Worm (Caenorhabditis elegans) whole organism, L1 larva: Measurements from ENCODE around the gene srh-184.

Experiments used
- F16B12.6 ChIP-seq: fragments of 150-350 bp; optimal IDR thresholded peaks from 2 replicates; lab custom pipeline; 2014; ENCODE audit warnings: missing biosample characterization, missing genetic modification characterization
- efl-1 ChIP-seq, 4 experiments: fragments of 150-350 bp; optimal IDR thresholded peaks in 3 of 4; peaks in 1 of 4; 1 replicate in 1 of 4; 2 replicates in 3 of 4; lab custom pipeline; 2014; ENCODE audit warnings: missing biosample characterization in 2 of 4, missing genetic modification characterization in 2 of 4, missing genetic modification reagents in 2 of 4
- elt-2 ChIP-seq: sonication (generic microtip); optimal IDR thresholded peaks from 2 replicates; lab custom pipeline; 2016; ENCODE audit warnings: missing genetic modification characterization, mild to moderate bottlenecking, inconsistent platforms, missing compliant biosample characterization, missing genetic modification reagents
- ets-5 ChIP-seq: fragments of 200-800 bp; sonication (Bioruptor generic); IDR thresholded peaks from 2 replicates; pipeline ENCODE4 v1.3.6; 2022; ENCODE audit warnings: missing genetic modification characterization, missing compliant biosample characterization
- fkh-8 ChIP-seq: sonication (generic microtip); optimal IDR thresholded peaks from 2 replicates; lab custom pipeline; 2016; ENCODE audit warnings: mild to moderate bottlenecking, missing genetic modification characterization, missing compliant biosample characterization
- fos-1 ChIP-seq: fragments of 150-350 bp; optimal IDR thresholded peaks from 2 replicates; lab custom pipeline; 2014; ENCODE audit warnings: missing biosample characterization, missing genetic modification characterization
- hpl-2 ChIP-seq: fragments of 150-350 bp; optimal IDR thresholded peaks from 2 replicates; lab custom pipeline; 2014; ENCODE audit warnings: missing biosample characterization, missing genetic modification reagents, missing genetic modification characterization
- isw-1 ChIP-seq: fragments of 200-800 bp; sonication (Bioruptor generic); IDR thresholded peaks from 2 replicates; pipeline ENCODE4 v1.3.6; 2022; ENCODE audit warnings: missing genetic modification characterization, missing compliant biosample characterization
- lin-13 ChIP-seq: fragments of 150-350 bp; optimal IDR thresholded peaks from 2 replicates; lab custom pipeline; 2014; ENCODE audit warnings: missing biosample characterization, missing genetic modification reagents, missing genetic modification characterization
- lin-35 ChIP-seq, 2 experiments: fragments of 150-350 bp; optimal IDR thresholded peaks; 2 replicates each; lab custom pipeline; 2014; ENCODE audit warnings: missing biosample characterization in 2 of 2, missing genetic modification characterization in 2 of 2, missing genetic modification reagents in 2 of 2
- lin-39 ChIP-seq: fragments of 150-350 bp; optimal IDR thresholded peaks from 2 replicates; lab custom pipeline; 2014; ENCODE audit warnings: missing biosample characterization, missing genetic modification reagents, missing genetic modification characterization
- mef-2 ChIP-seq: fragments of 150-350 bp; optimal IDR thresholded peaks from 2 replicates; lab custom pipeline; 2014; ENCODE audit warnings: missing biosample characterization, missing genetic modification characterization
- nhr-20 ChIP-seq: sonication (generic microtip); optimal IDR thresholded peaks from 2 replicates; lab custom pipeline; 2016; ENCODE audit warnings: mild to moderate bottlenecking, missing genetic modification characterization, missing compliant biosample characterization
- nhr-237 ChIP-seq: fragments of 150-350 bp; optimal IDR thresholded peaks from 2 replicates; lab custom pipeline; 2014; ENCODE audit warnings: missing biosample characterization, missing genetic modification characterization
- nhr-47 ChIP-seq: sonication (generic microtip); optimal IDR thresholded peaks from 2 replicates; lab custom pipeline; 2016; ENCODE audit warnings: mild to moderate bottlenecking, missing genetic modification characterization, moderate library complexity, missing compliant biosample characterization
- snpc-4 ChIP-seq: fragments of 150-350 bp; optimal IDR thresholded peaks from 2 replicates; lab custom pipeline; 2014; ENCODE audit warnings: missing biosample characterization, missing genetic modification characterization
- sptf-1 ChIP-seq: fragments of 150-350 bp; optimal IDR thresholded peaks from 2 replicates; lab custom pipeline; 2014; ENCODE audit warnings: missing biosample characterization, missing genetic modification characterization
- unc-130 ChIP-seq: fragments of 150-350 bp; optimal IDR thresholded peaks from 2 replicates; lab custom pipeline; 2017; ENCODE audit warnings: missing biosample characterization, missing genetic modification characterization, inconsistent platforms
- zip-4 ChIP-seq: fragments of 200-800 bp; sonication (Bioruptor generic); optimal IDR thresholded peaks from 2 replicates; lab custom pipeline; 2018; ENCODE audit warnings: mild to moderate bottlenecking, missing genetic modification characterization, moderate library complexity, missing compliant biosample characterization
- ztf-4 ChIP-seq: fragments of 150-350 bp; optimal IDR thresholded peaks from 2 replicates; lab custom pipeline; 2014; ENCODE audit warnings: missing biosample characterization, missing genetic modification characterization

The srh-184 gene

DNA sequence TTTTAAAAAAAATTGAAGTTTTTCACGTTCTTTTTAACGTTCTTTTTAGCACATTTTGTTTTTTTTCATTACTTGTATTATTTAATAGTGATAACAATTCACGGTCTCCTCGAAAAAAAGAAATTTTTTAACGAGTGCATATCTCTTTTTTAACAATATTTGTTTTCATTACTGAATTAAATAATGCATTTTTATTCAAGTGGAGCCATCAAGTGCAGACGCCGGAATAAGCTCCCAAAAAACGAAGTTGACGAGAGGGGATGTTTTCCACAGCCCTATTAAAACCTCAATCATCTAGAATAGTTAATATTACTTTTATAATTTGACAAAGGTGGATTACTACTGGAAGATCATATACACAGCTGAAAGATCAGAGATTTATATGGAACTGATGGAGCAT lies 41.3 kb downstream of the srh-184 start, which contains the start of gene irld-6:
TSS of gene irld-6 (minus strand) at position 101 of the 400 bp plus-strand sequence.
- no peak for TF ChIP-seq ets-5 (GFP tag; lab: Robert Waterston, UW)
- no peak for TF ChIP-seq ztf-4 (tag; lab: Kevin White, UChicago)
- TF ChIP-seq nhr-47 (tag; lab: Kevin White, UChicago), result no peak

DNA sequence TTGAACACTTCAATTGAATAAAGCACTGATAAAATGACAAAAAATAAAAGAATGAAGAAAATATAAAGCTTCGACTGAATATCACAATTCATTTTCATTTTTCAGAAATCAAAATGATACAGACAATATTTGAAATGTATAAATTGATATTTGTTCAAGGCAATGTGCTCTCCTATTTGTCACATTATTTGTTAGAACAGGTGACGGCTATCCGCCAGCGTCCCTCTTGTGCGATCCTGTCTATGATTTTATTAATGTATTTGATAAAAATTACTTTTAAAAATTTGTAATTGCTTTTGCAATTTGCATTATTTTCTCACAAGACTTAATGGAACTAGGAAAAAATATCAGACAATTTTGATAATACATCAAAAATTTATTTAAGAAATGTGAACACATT lies 43.9 kb downstream of the srh-184 start, which contains the start of gene F28H7.7:
TSS of gene F28H7.7 (minus strand) at position 101 of the 400 bp plus-strand sequence.
- TF ChIP-seq lin-35 (GFP tag; optimal IDR thresholded peaks at IDR 0.05; lab: Kevin White, UChicago) (no peak), isw-1 (GFP tag; lab: Robert Waterston, UW) (no peak), mef-2 (no peak), hpl-2 (no peak), lin-39 (tag; lab: Kevin White, UChicago) (no peak), lin-13 (GFP tag; lab: Kevin White, UChicago) (no peak), fkh-8 (no peak), sptf-1 (tag; lab: Kevin White, UChicago) (no peak), fos-1 (tag; lab: Kevin White, UChicago) (no peak), unc-130 (tag; lab: Kevin White, UChicago) (no peak), zip-4 (GFP tag; lab: Kevin White, UChicago) (no peak), nhr-237 (tag; lab: Kevin White, UChicago) (no peak)

DNA sequence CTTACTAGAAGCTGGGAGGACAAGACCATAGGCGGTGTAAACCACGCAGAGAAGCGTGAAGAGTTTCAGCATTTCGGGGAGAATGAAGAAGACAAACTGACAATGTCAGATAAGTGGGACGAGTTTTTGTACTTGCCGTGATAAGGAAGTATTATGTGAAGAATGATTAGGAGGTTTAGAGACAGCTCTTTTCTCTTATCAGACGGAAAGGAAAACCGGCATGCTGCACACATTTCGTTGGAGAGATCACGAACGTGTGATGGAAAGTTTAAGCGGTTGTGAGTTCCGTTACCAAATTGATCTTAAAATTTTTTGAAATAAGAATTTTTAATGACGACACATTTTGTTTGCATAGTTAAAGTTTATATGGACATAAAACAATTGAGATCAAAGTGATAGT lies 47.4 kb downstream of the srh-184 start, which contains the start of gene F28H7.3:
TSS of gene F28H7.3 (minus strand) at position 159 of the 400 bp plus-strand sequence.
- TF ChIP-seq elt-2 (tag; lab: Kevin White, UChicago) (peak; percentile 85), efl-1 (optimal IDR thresholded peaks at IDR 0.05; lab: Kevin White, UChicago) (no peak), efl-1 (GFP tag; optimal IDR thresholded peaks at IDR 0.05 in 1 of 2; lab: Kevin White, UChicago) (peak in 1 of 2 experiments; percentile 92), lin-13 (GFP tag; lab: Kevin White, UChicago) (no peak)

DNA sequence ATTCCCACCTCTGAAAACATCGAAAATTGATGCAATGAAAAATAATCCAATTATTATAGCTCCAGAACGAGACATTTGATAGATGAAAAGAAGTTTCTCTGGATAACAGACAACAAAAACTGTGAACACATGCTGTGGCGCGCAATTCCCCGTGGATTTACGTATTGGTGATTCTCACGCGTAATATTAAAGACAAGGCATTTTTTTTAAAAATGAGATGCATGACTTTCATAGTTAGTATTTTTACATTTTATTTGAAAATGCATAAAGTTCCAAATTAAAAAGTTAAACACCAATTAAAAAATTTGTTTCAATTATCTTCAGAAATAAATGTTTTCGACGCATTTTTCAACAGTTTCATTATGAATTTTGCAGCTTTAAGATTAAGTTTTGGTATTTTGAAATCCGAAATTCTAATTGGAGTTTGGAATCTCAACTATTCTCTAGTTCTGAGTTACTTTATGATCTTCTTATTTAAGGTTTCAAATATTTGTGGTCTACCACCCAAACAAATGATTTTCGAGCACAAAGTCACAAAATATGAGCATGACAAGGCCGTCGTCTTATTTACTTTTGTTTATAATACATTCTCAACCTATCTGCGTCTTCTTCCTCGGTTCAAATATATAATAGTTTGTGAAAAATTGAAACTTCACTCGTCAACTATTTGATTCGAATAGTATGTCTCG lies 50.6 kb downstream of the srh-184 start, which contains the start of the genes selt-1.2 and F28H7.2:
TSS of gene selt-1.2 (minus strand) at position 101 of the 689 bp plus-strand sequence.
TSS of gene F28H7.2 (plus strand) at position 639 of the 689 bp plus-strand sequence.
- TF ChIP-seq efl-1 (optimal IDR thresholded peaks at IDR 0.05; lab: Kevin White, UChicago) (no peak), efl-1 (GFP tag; optimal IDR thresholded peaks at IDR 0.05 in 1 of 2; lab: Kevin White, UChicago) (peak in 1 of 2 experiments; percentile 77), F16B12.6 (tag; lab: Kevin White, UChicago) (no peak), nhr-20 (tag; lab: Kevin White, UChicago) (peak; percentile 4), snpc-4 (tag; lab: Kevin White, UChicago) (no peak)
